Fruit fly (Drosophila melanogaster): Measurements from ENCODE around the gene Rop.

Rop gene

DNA sequence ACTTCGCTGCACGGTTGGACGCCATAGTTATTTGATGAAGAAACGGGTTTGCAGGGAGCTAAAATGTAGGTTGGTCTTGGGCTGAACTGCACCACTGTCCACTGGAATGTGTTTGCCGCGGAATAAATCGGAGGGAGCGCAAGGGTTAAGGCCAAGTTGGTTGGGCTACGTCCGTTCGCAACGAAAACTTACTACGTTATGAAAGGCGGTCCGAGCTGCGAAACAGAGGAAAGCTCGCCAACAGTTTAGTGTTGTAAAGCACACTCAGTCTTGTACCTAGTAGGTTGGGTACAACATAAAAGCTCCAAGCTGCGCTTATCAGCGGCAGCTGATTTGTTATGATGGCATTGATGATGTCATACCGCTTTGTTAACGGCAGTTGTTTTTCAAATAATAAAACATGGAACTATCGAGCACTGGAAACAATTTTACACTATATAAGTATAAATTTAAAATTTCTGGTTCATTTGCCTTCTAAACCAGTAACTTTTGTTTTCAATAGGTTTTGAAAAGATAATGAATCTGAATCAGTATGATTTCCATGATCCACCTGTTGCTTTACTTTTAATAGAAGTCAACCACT, 16.5 kb downstream of the Rop start, which contains the start of gene Chd64 (continued):
- TF ChIP-seq sr (GFP tag; IDR thresholded peaks at IDR 0.05) = peak; percentile 55; the same call in 1 of the 3 replicates
- TF ChIP-seq gsb (GFP tag; IDR thresholded peaks at IDR 0.05) = peak; percentile 29; the same call in 1 of the 2 replicates
- TF ChIP-seq Ravus (GFP tag; IDR thresholded peaks at IDR 0.05) = no peak
- TF ChIP-seq CG32767 (GFP tag; IDR thresholded peaks at IDR 0.05) = no peak
- TF ChIP-seq ranshi (GFP tag; IDR thresholded peaks at IDR 0.05) = no peak
- TF ChIP-seq eyg (GFP tag; optimal IDR thresholded peaks at IDR 0.05) = no peak
- TF ChIP-seq CG13624 (GFP tag; optimal IDR thresholded peaks at IDR 0.05) = peak; percentile 49
- peak; percentile 26; the same call in 1 of the 3 replicates for TF ChIP-seq CG14860 (GFP tag; IDR thresholded peaks at IDR 0.05; ENCODE audit: partially characterized antibody)
- no peak; the same call in 2 of the 3 replicates for TF ChIP-seq knrl (GFP tag; IDR thresholded peaks at IDR 0.05; ENCODE audit: partially characterized antibody)
- no peak for TF ChIP-seq cad (GFP tag; optimal IDR thresholded peaks at IDR 0.05)
- peak; percentile 74 for TF ChIP-seq nom (GFP tag; optimal IDR thresholded peaks at IDR 0.05)
- peak; percentile 11; the same call in 1 of the 2 replicates for TF ChIP-seq Xrp1 (GFP tag; IDR thresholded peaks at IDR 0.05)
- no peak for TF ChIP-seq tx (GFP tag; optimal IDR thresholded peaks at IDR 0.05)
- TF ChIP-seq CG12769 (tag; optimal IDR thresholded peaks at IDR 0.05) = peak; percentile 93
- no peak for TF ChIP-seq fru (optimal IDR thresholded peaks at IDR 0.05)
- TF ChIP-seq Dbx (GFP tag; IDR thresholded peaks at IDR 0.05) = peak; percentile 77
- no peak for TF ChIP-seq dm (GFP tag; optimal IDR thresholded peaks at IDR 0.05)
- TF ChIP-seq Hsf (GFP tag; optimal IDR thresholded peaks at IDR 0.05) = peak; percentile 23
- no peak for TF ChIP-seq nerfin-2 (GFP tag; IDR thresholded peaks at IDR 0.05; ENCODE audit: partially characterized antibody)
- TF ChIP-seq ssp (GFP tag; IDR thresholded peaks at IDR 0.05) = no peak
- TF ChIP-seq Blimp-1 (GFP tag; optimal IDR thresholded peaks at IDR 0.05) = no peak
- no peak for TF ChIP-seq ATbp (GFP tag; optimal IDR thresholded peaks at IDR 0.05)
- no peak for TF ChIP-seq CG12391 (tag; optimal IDR thresholded peaks at IDR 0.05)
- no peak for TF ChIP-seq CG5245 (GFP tag; optimal IDR thresholded peaks at IDR 0.05)
- TF ChIP-seq zf30C (GFP tag; optimal IDR thresholded peaks at IDR 0.05) = peak; percentile 20
- TF ChIP-seq usp (GFP tag; optimal IDR thresholded peaks at IDR 0.05) = no peak
- no peak for TF ChIP-seq Poxn (GFP tag; IDR thresholded peaks at IDR 0.05)
- peak; percentile 13 for TF ChIP-seq Bteb2 (GFP tag; optimal IDR thresholded peaks at IDR 0.05)
- no peak for TF ChIP-seq CG10462 (GFP tag; optimal IDR thresholded peaks at IDR 0.05)
- TF ChIP-seq so (GFP tag; IDR thresholded peaks at IDR 0.05) = peak; percentile 15; the same call in 1 of the 3 replicates
- TF ChIP-seq CG8944 (GFP tag; optimal IDR thresholded peaks at IDR 0.05) = no peak
- TF ChIP-seq Hmx (GFP tag; optimal IDR thresholded peaks at IDR 0.05) = no peak
- TF ChIP-seq CG9876 (GFP tag; optimal IDR thresholded peaks at IDR 0.05) = no peak
- TF ChIP-seq CG6765 (GFP tag; optimal IDR thresholded peaks at IDR 0.05) = peak; percentile 54
- TF ChIP-seq CG3163 (GFP tag; optimal IDR thresholded peaks at IDR 0.05) = no peak
- no peak for TF ChIP-seq CG11696 (GFP tag; IDR thresholded peaks at IDR 0.05)
- no peak for TF ChIP-seq dati (GFP tag; IDR thresholded peaks at IDR 0.05)
- TF ChIP-seq gce (GFP tag; IDR thresholded peaks at IDR 0.05) = no peak
- TF ChIP-seq H15 (GFP tag; IDR thresholded peaks at IDR 0.05) = no peak
- TF ChIP-seq CG9609 (GFP tag; optimal IDR thresholded peaks at IDR 0.05) = no peak
- no peak for TF ChIP-seq croc (GFP tag; conservative IDR thresholded peaks at IDR 0.05)
- TF ChIP-seq CG34224 (GFP tag; IDR thresholded peaks at IDR 0.05; ENCODE audit: partially characterized antibody) = peak; percentile 55; the same call in 2 of the 3 replicates
- TF ChIP-seq ttk (GFP tag; IDR thresholded peaks at IDR 0.05) = no peak
- TF ChIP-seq NFAT (GFP tag; IDR thresholded peaks at IDR 0.05) = peak; percentile 44
- peak; percentile 48; the same call in 1 of the 3 replicates for TF ChIP-seq Opbp (GFP tag; IDR thresholded peaks at IDR 0.05; ENCODE audit: partially characterized antibody)
- no peak for TF ChIP-seq fu2 (GFP tag; optimal IDR thresholded peaks at IDR 0.05)
- peak; percentile 6 for TF ChIP-seq CG18476 (GFP tag; optimal IDR thresholded peaks at IDR 0.05)
- no peak for TF ChIP-seq disco-r (GFP tag; optimal IDR thresholded peaks at IDR 0.05)
- TF ChIP-seq HLH4C (GFP tag; IDR thresholded peaks at IDR 0.05; ENCODE audit: partially characterized antibody) = 0 out of 3 replicates have a peak, but pooled peaks have one; percentile 36
- no peak for TF ChIP-seq Sin3A (optimal IDR thresholded peaks at IDR 0.05)
- TF ChIP-seq wek (GFP tag; optimal IDR thresholded peaks at IDR 0.05) = no peak
- no peak for TF ChIP-seq wdn (GFP tag; IDR thresholded peaks at IDR 0.05)
